Worm (Caenorhabditis elegans): Measurements from ENCODE around the gene C31H1.2.

C31H1.2 gene

ce11 chrIV:5790993-5791392 is at the start of gene C31H1.2:
TSS of gene C31H1.2 (plus strand) at chrIV:5791293.
- TF ChIP-seq madf-9 (GFP tag; conservative IDR thresholded peaks at IDR 0.05) (no peak), unc-130 (GFP tag; optimal IDR thresholded peaks at IDR 0.05) (no peak), zfp-2 (tag; optimal IDR thresholded peaks at IDR 0.05) (no peak), daf-16 (GFP tag; optimal IDR thresholded peaks at IDR 0.05) (no peak), daf-16 (tag; optimal IDR thresholded peaks at IDR 0.05) (no peak), nhr-111 (GFP tag; optimal IDR thresholded peaks at IDR 0.05) (no peak), mdl-1 (tag; optimal IDR thresholded peaks at IDR 0.05) (no peak), hif-1 (tag; optimal IDR thresholded peaks at IDR 0.05) (no peak), pha-4 (GFP tag; IDR thresholded peaks at IDR 0.05) (no peak), pha-4 (tag; optimal IDR thresholded peaks at IDR 0.05) (no peak), ZK337.2 (GFP tag; IDR thresholded peaks at IDR 0.05) (no peak)

- TF ChIP-seq daf-16 (GFP tag; optimal IDR thresholded peaks at IDR 0.05) (no peak), daf-16 (tag; optimal IDR thresholded peaks at IDR 0.05) (peak; percentile 56), nhr-28 (tag; optimal IDR thresholded peaks at IDR 0.05) (peak; percentile 67), lin-29 (GFP tag; IDR thresholded peaks at IDR 0.05) (no peak), dmd-6 (GFP tag; IDR thresholded peaks at IDR 0.05) (peak; percentile 40; the same call in 1 of the 2 replicates), vab-7 (GFP tag; IDR thresholded peaks at IDR 0.05) (no peak), pqm-1 (tag; optimal IDR thresholded peaks at IDR 0.05) (peak; percentile 2), dve-1 (tag; optimal IDR thresholded peaks at IDR 0.05; ENCODE audit: insufficient read depth) (peak; percentile 17), dpl-1 (GFP tag; optimal IDR thresholded peaks at IDR 0.05) (no peak), nhr-41 (GFP tag; IDR thresholded peaks at IDR 0.05) (no peak), nhr-77 (tag; optimal IDR thresholded peaks at IDR 0.05) (peak; percentile 10)
Measured at ce11 chrIV:5744114-5744513, 47.0 kb upstream of the C31H1.2 start, which contains the start of gene C45E5.1. TSS of gene C45E5.1 (plus strand) at chrIV:5744403.

- TF ChIP-seq aly-2 (tag; optimal IDR thresholded peaks at IDR 0.05), result no peak
- TF ChIP-seq dve-1 (tag; optimal IDR thresholded peaks at IDR 0.05; ENCODE audit: insufficient read depth), result peak; percentile 53
- peak; percentile 52 for TF ChIP-seq dmd-6 (GFP tag; IDR thresholded peaks at IDR 0.05)
- no peak for TF ChIP-seq lsy-2 (tag; optimal IDR thresholded peaks at IDR 0.05)
- peak in 1 of 2 experiments; percentile 82 for TF ChIP-seq unc-62 (GFP tag; optimal IDR thresholded peaks at IDR 0.05 in 1 of 2)
- no peak for TF ChIP-seq unc-62 (tag; optimal IDR thresholded peaks at IDR 0.05)
- TF ChIP-seq nhr-6 (tag; optimal IDR thresholded peaks at IDR 0.05), result peak; percentile 31
- TF ChIP-seq nhr-77 (tag; optimal IDR thresholded peaks at IDR 0.05), result no peak
- peak; percentile 33 for TF ChIP-seq hlh-11 (tag; optimal IDR thresholded peaks at IDR 0.05)
- no peak for TF ChIP-seq ama-1 (optimal IDR thresholded peaks at IDR 0.05)
- TF ChIP-seq daf-19 (GFP tag; conservative IDR thresholded peaks at IDR 0.05), result no peak
- peak in 1 of 2 experiments; percentile 39 for TF ChIP-seq hif-1 (tag; optimal IDR thresholded peaks at IDR 0.05)
- no peak for TF ChIP-seq mep-1 (tag; optimal IDR thresholded peaks at IDR 0.05)
- peak; percentile 32 for TF ChIP-seq nhr-25 (tag; optimal IDR thresholded peaks at IDR 0.05; ENCODE audit: borderline replicate concordance, insufficient read depth)
- TF ChIP-seq R02D3.7 (tag; optimal IDR thresholded peaks at IDR 0.05), result no peak
- no peak for TF ChIP-seq ceh-20 (GFP tag; IDR thresholded peaks at IDR 0.05)
- no peak for TF ChIP-seq F10B5.3 (tag; optimal IDR thresholded peaks at IDR 0.05)
- TF ChIP-seq saeg-2 (GFP tag; IDR thresholded peaks at IDR 0.05), result no peak
- TF ChIP-seq tra-1 (GFP tag; IDR thresholded peaks at IDR 0.05), result no peak
- TF ChIP-seq nhr-48 (tag; optimal IDR thresholded peaks at IDR 0.05), result peak; percentile 34
- TF ChIP-seq daf-16 (GFP tag; optimal IDR thresholded peaks at IDR 0.05), result no peak
- peak; percentile 40 for TF ChIP-seq daf-16 (tag; optimal IDR thresholded peaks at IDR 0.05)
Measured at ce11 chrIV:5749874-5750273, 41.2 kb upstream of the C31H1.2 start.

ce11 chrIV:5751997-5752396 is 39.1 kb upstream of the C31H1.2 start:
- TF ChIP-seq F37D6.2 (tag; optimal IDR thresholded peaks at IDR 0.05) (no peak), mxl-3 (GFP tag; optimal IDR thresholded peaks at IDR 0.05) (no peak), lin-15B (tag; optimal IDR thresholded peaks at IDR 0.05) (no peak), fos-1 (tag; optimal IDR thresholded peaks at IDR 0.05) (no peak)
